Comparison of ENCODE assay signal across 1 fruit fly cellular context in genomic region chr3R:15243452-15243851, dm6.
TF ChIP-seq lines count a peak whose summit lies in the region.

No protein-coding gene starts in this region.

TF ChIP-seq in whole organism, embryonic, 481 proteins besides CTCF, POLR2A, EP300 and RAD21 (continued from another document and continues in another):
- TF ChIP-seq CG13894 (tag; optimal IDR thresholded peaks at IDR 0.05; lab: Kevin White, UChicago): peak; percentile 10
- TF ChIP-seq Stat92E (GFP tag; optimal IDR thresholded peaks at IDR 0.05; lab: Kevin White, UChicago): no peak
- TF ChIP-seq CG15514 (GFP tag; optimal IDR thresholded peaks at IDR 0.05; lab: Kevin White, UChicago): peak; percentile 9
- no peak for TF ChIP-seq run (tag; optimal IDR thresholded peaks at IDR 0.05; lab: Kevin White, UChicago)
- peak in 1 of 2 experiments; percentile 68 for TF ChIP-seq Hr78 (GFP tag; optimal IDR thresholded peaks at IDR 0.05; lab: Kevin White, UChicago)
- TF ChIP-seq CG6813 (GFP tag; optimal IDR thresholded peaks at IDR 0.05; lab: Kevin White, UChicago): no peak
- no peak for TF ChIP-seq ATbp (GFP tag; optimal IDR thresholded peaks at IDR 0.05; lab: Kevin White, UChicago)
- no peak for TF ChIP-seq bowl (GFP tag; IDR thresholded peaks at IDR 0.05; lab: Robert Waterston, UW)
- TF ChIP-seq GATAe (GFP tag; conservative IDR thresholded peaks at IDR 0.05; lab: Robert Waterston, UW): no peak
- TF ChIP-seq lilli (GFP tag; optimal IDR thresholded peaks at IDR 0.05; lab: Kevin White, UChicago): peak; percentile 30
- peak; percentile 28; the same call in 1 of the 4 replicates for TF ChIP-seq Dll (GFP tag; IDR thresholded peaks at IDR 0.05; lab: Robert Waterston, UW; ENCODE audit: partially characterized antibody)
- TF ChIP-seq CG6254 (GFP tag; optimal IDR thresholded peaks at IDR 0.05; lab: Kevin White, UChicago): no peak
- TF ChIP-seq CG11696 (GFP tag; IDR thresholded peaks at IDR 0.05; lab: Robert Waterston, UW): no peak
- TF ChIP-seq Chrac-16 (GFP tag; optimal IDR thresholded peaks at IDR 0.05; lab: Kevin White, UChicago): no peak
- no peak for TF ChIP-seq Lhr (GFP tag; optimal IDR thresholded peaks at IDR 0.05; lab: Kevin White, UChicago)
- TF ChIP-seq al (GFP tag; IDR thresholded peaks at IDR 0.05; lab: Robert Waterston, UW): no peak
- no peak for TF ChIP-seq Hmr (GFP tag; optimal IDR thresholded peaks at IDR 0.05; lab: Kevin White, UChicago)
- TF ChIP-seq Bgb (GFP tag; IDR thresholded peaks at IDR 0.05; lab: Robert Waterston, UW; ENCODE audit: partially characterized antibody): 0 out of 2 replicates have a peak, but pooled peaks have one; percentile 17
- TF ChIP-seq Spps (tag; optimal IDR thresholded peaks at IDR 0.05; lab: Kevin White, UChicago): no peak
- TF ChIP-seq fru (optimal IDR thresholded peaks at IDR 0.05; lab: Kevin White, UChicago): no peak
- no peak for TF ChIP-seq CG3847 (GFP tag; IDR thresholded peaks at IDR 0.05; lab: Robert Waterston, UW)
- TF ChIP-seq CG10267 (tag; optimal IDR thresholded peaks at IDR 0.05; lab: Kevin White, UChicago): no peak
- TF ChIP-seq Hr39 (optimal IDR thresholded peaks at IDR 0.05; lab: Kevin White, UChicago): no peak
- TF ChIP-seq sim (GFP tag; IDR thresholded peaks at IDR 0.05; lab: Robert Waterston, UW): no peak
- no peak for TF ChIP-seq kay (GFP tag; optimal IDR thresholded peaks at IDR 0.05; lab: Kevin White, UChicago)
- no peak for TF ChIP-seq toy (GFP tag; IDR thresholded peaks at IDR 0.05; lab: Robert Waterston, UW)
- TF ChIP-seq ap (GFP tag; IDR thresholded peaks at IDR 0.05; lab: Robert Waterston, UW): no peak
- no peak for TF ChIP-seq CG13296 (GFP tag; optimal IDR thresholded peaks at IDR 0.05; lab: Kevin White, UChicago)
- peak; percentile 40 for TF ChIP-seq twi (tag; optimal IDR thresholded peaks at IDR 0.05; lab: Kevin White, UChicago)
- TF ChIP-seq esg (GFP tag; conservative IDR thresholded peaks at IDR 0.05; lab: Robert Waterston, UW): no peak
- TF ChIP-seq rib (GFP tag; IDR thresholded peaks at IDR 0.05; lab: Robert Waterston, UW): peak; percentile 78
- no peak for TF ChIP-seq CG6175 (GFP tag; IDR thresholded peaks at IDR 0.05; lab: Robert Waterston, UW)
- no peak for TF ChIP-seq row (GFP tag; IDR thresholded peaks at IDR 0.05; lab: Robert Waterston, UW)
- no peak for TF ChIP-seq lab (GFP tag; optimal IDR thresholded peaks at IDR 0.05; lab: Kevin White, UChicago)
- TF ChIP-seq Myb (GFP tag; optimal IDR thresholded peaks at IDR 0.05; lab: Kevin White, UChicago): no peak
- no peak for TF ChIP-seq CG33213 (GFP tag; optimal IDR thresholded peaks at IDR 0.05; lab: Kevin White, UChicago)
- no peak for TF ChIP-seq CG9215 (GFP tag; IDR thresholded peaks at IDR 0.05; lab: Robert Waterston, UW)
- TF ChIP-seq tx (GFP tag; optimal IDR thresholded peaks at IDR 0.05; lab: Kevin White, UChicago): no peak
- no peak for TF ChIP-seq CG34224 (GFP tag; IDR thresholded peaks at IDR 0.05; lab: Robert Waterston, UW; ENCODE audit: partially characterized antibody)
- peak; percentile 30 for TF ChIP-seq Kr (GFP tag; optimal IDR thresholded peaks at IDR 0.05; lab: Kevin White, UChicago)
- no peak for TF ChIP-seq Xrp1 (GFP tag; IDR thresholded peaks at IDR 0.05; lab: Robert Waterston, UW)
- no peak for TF ChIP-seq ham (GFP tag; IDR thresholded peaks at IDR 0.05; lab: Robert Waterston, UW)
- no peak for TF ChIP-seq CG9817 (tag; optimal IDR thresholded peaks at IDR 0.05; lab: Kevin White, UChicago)
- no peak for TF ChIP-seq CG17612 (GFP tag; IDR thresholded peaks at IDR 0.05; lab: Robert Waterston, UW)
- TF ChIP-seq CG12391 (tag; optimal IDR thresholded peaks at IDR 0.05; lab: Kevin White, UChicago): no peak
- TF ChIP-seq CG10147 (GFP tag; optimal IDR thresholded peaks at IDR 0.05; lab: Kevin White, UChicago): no peak
- TF ChIP-seq Oaz (GFP tag; IDR thresholded peaks at IDR 0.05; lab: Robert Waterston, UW): no peak
- no peak for TF ChIP-seq BEAF-32 (GFP tag; optimal IDR thresholded peaks at IDR 0.05; lab: Kevin White, UChicago)
- no peak for TF ChIP-seq unpg (GFP tag; optimal IDR thresholded peaks at IDR 0.05; lab: Kevin White, UChicago)
- TF ChIP-seq CG5180 (GFP tag; optimal IDR thresholded peaks at IDR 0.05; lab: Kevin White, UChicago): no peak
- no peak for TF ChIP-seq fu2 (GFP tag; optimal IDR thresholded peaks at IDR 0.05; lab: Kevin White, UChicago)
- no peak for TF ChIP-seq bab2 (GFP tag; optimal IDR thresholded peaks at IDR 0.05; lab: Kevin White, UChicago)
- TF ChIP-seq CG2712 (tag; optimal IDR thresholded peaks at IDR 0.05; lab: Kevin White, UChicago): no peak
- TF ChIP-seq Antp (GFP tag; optimal IDR thresholded peaks at IDR 0.05; lab: Kevin White, UChicago): no peak
- peak; percentile 81 for TF ChIP-seq Ets65A (GFP tag; lab: Kevin White, UChicago)
- no peak for TF ChIP-seq prd (optimal IDR thresholded peaks at IDR 0.05; lab: Kevin White, UChicago)
- no peak for TF ChIP-seq prd (GFP tag; IDR thresholded peaks at IDR 0.05; lab: Robert Waterston, UW)
- TF ChIP-seq sna (GFP tag; IDR thresholded peaks at IDR 0.05; lab: Robert Waterston, UW; ENCODE audit: partially characterized antibody): no peak
- TF ChIP-seq CG15696 (tag; optimal IDR thresholded peaks at IDR 0.05; lab: Kevin White, UChicago): no peak
- no peak for TF ChIP-seq Doc2 (GFP tag; IDR thresholded peaks at IDR 0.05; lab: Robert Waterston, UW)
- TF ChIP-seq CG2678 (tag; optimal IDR thresholded peaks at IDR 0.05; lab: Kevin White, UChicago): no peak
- TF ChIP-seq CG17328 (GFP tag; IDR thresholded peaks at IDR 0.05; lab: Robert Waterston, UW): no peak
- TF ChIP-seq CG7963 (GFP tag; IDR thresholded peaks at IDR 0.05; lab: Robert Waterston, UW; ENCODE audit: partially characterized antibody): no peak
- TF ChIP-seq CG14860 (GFP tag; IDR thresholded peaks at IDR 0.05; lab: Robert Waterston, UW; ENCODE audit: partially characterized antibody): no peak
- TF ChIP-seq slou (GFP tag; optimal IDR thresholded peaks at IDR 0.05; lab: Kevin White, UChicago): no peak
- TF ChIP-seq da (GFP tag; optimal IDR thresholded peaks at IDR 0.05; lab: Kevin White, UChicago): no peak
- no peak for TF ChIP-seq pho (GFP tag; optimal IDR thresholded peaks at IDR 0.05; lab: Kevin White, UChicago)
- TF ChIP-seq CG7786 (GFP tag; optimal IDR thresholded peaks at IDR 0.05; lab: Kevin White, UChicago): no peak
- no peak for TF ChIP-seq HHEX (GFP tag; optimal IDR thresholded peaks at IDR 0.05; lab: Kevin White, UChicago)
- TF ChIP-seq nom (GFP tag; optimal IDR thresholded peaks at IDR 0.05; lab: Kevin White, UChicago): no peak
- no peak for TF ChIP-seq grn (GFP tag; optimal IDR thresholded peaks at IDR 0.05; lab: Kevin White, UChicago)
- TF ChIP-seq sima (GFP tag; optimal IDR thresholded peaks at IDR 0.05; lab: Kevin White, UChicago): no peak
- TF ChIP-seq Mes4 (GFP tag; optimal IDR thresholded peaks at IDR 0.05; lab: Kevin White, UChicago): no peak
- no peak for TF ChIP-seq Lpt (GFP tag; optimal IDR thresholded peaks at IDR 0.05; lab: Kevin White, UChicago)
- TF ChIP-seq Dref (GFP tag; IDR thresholded peaks at IDR 0.05; lab: Robert Waterston, UW): no peak
- no peak for TF ChIP-seq CG10209 (GFP tag; optimal IDR thresholded peaks at IDR 0.05; lab: Kevin White, UChicago)
- no peak for TF ChIP-seq gt (GFP tag; IDR thresholded peaks at IDR 0.05; lab: Robert Waterston, UW)
- no peak for TF ChIP-seq H2.0 (GFP tag; IDR thresholded peaks at IDR 0.05; lab: Robert Waterston, UW)
- no peak for TF ChIP-seq insv (GFP tag; optimal IDR thresholded peaks at IDR 0.05; lab: Kevin White, UChicago)
- no peak for TF ChIP-seq maf-S (GFP tag; optimal IDR thresholded peaks at IDR 0.05; lab: Kevin White, UChicago)
- TF ChIP-seq oc (tag; optimal IDR thresholded peaks at IDR 0.05; lab: Kevin White, UChicago): peak; percentile 25
- TF ChIP-seq ERR (GFP tag; optimal IDR thresholded peaks at IDR 0.05; lab: Kevin White, UChicago): no peak
- no peak for TF ChIP-seq CG17802 (tag; optimal IDR thresholded peaks at IDR 0.05; lab: Kevin White, UChicago)
- no peak for TF ChIP-seq ranshi (GFP tag; IDR thresholded peaks at IDR 0.05; lab: Robert Waterston, UW)
- TF ChIP-seq lbe (GFP tag; optimal IDR thresholded peaks at IDR 0.05; lab: Kevin White, UChicago): peak; percentile 30
- TF ChIP-seq inv (GFP tag; IDR thresholded peaks at IDR 0.05; lab: Robert Waterston, UW; ENCODE audit: partially characterized antibody): no peak
- TF ChIP-seq CG15011 (GFP tag; optimal IDR thresholded peaks at IDR 0.05; lab: Kevin White, UChicago): no peak
- no peak for TF ChIP-seq danr (GFP tag; IDR thresholded peaks at IDR 0.05; lab: Robert Waterston, UW)
- TF ChIP-seq Rx (GFP tag; IDR thresholded peaks at IDR 0.05; lab: Robert Waterston, UW): no peak
- TF ChIP-seq fd102C (GFP tag; optimal IDR thresholded peaks at IDR 0.05; lab: Kevin White, UChicago): no peak
- TF ChIP-seq gce (GFP tag; IDR thresholded peaks at IDR 0.05; lab: Robert Waterston, UW): no peak
- TF ChIP-seq dmrt99B (tag; optimal IDR thresholded peaks at IDR 0.05; lab: Kevin White, UChicago): no peak
- TF ChIP-seq CG4820 (GFP tag; optimal IDR thresholded peaks at IDR 0.05; lab: Kevin White, UChicago): no peak
- no peak for TF ChIP-seq org-1 (GFP tag; optimal IDR thresholded peaks at IDR 0.05; lab: Kevin White, UChicago)
- TF ChIP-seq CG6689 (GFP tag; IDR thresholded peaks at IDR 0.05; lab: Robert Waterston, UW): no peak
- TF ChIP-seq CG3838 (GFP tag; optimal IDR thresholded peaks at IDR 0.05; lab: Kevin White, UChicago): no peak
- no peak for TF ChIP-seq CoRest (tag; optimal IDR thresholded peaks at IDR 0.05; lab: Kevin White, UChicago)
- no peak for TF ChIP-seq Abd-B (GFP tag; optimal IDR thresholded peaks at IDR 0.05; lab: Kevin White, UChicago)
- no peak for TF ChIP-seq E2f1 (GFP tag; IDR thresholded peaks at IDR 0.05; lab: Robert Waterston, UW)
- no peak for TF ChIP-seq dan (GFP tag; IDR thresholded peaks at IDR 0.05; lab: Robert Waterston, UW)
- TF ChIP-seq zfh2 (GFP tag; optimal IDR thresholded peaks at IDR 0.05; lab: Kevin White, UChicago): no peak
- TF ChIP-seq CG18011 (GFP tag; optimal IDR thresholded peaks at IDR 0.05; lab: Kevin White, UChicago): no peak
- TF ChIP-seq CG15479 (GFP tag; optimal IDR thresholded peaks at IDR 0.05; lab: Kevin White, UChicago): peak; percentile 82
- no peak for TF ChIP-seq CG1602 (GFP tag; optimal IDR thresholded peaks at IDR 0.05; lab: Kevin White, UChicago)
- TF ChIP-seq Meics (GFP tag; optimal IDR thresholded peaks at IDR 0.05; lab: Kevin White, UChicago): no peak
- peak; percentile 41 for TF ChIP-seq CG12769 (tag; optimal IDR thresholded peaks at IDR 0.05; lab: Kevin White, UChicago)
- no peak for TF ChIP-seq CG2875 (GFP tag; optimal IDR thresholded peaks at IDR 0.05; lab: Kevin White, UChicago)
- no peak for TF ChIP-seq onecut (GFP tag; IDR thresholded peaks at IDR 0.05; lab: Robert Waterston, UW)
- TF ChIP-seq CG6272 (GFP tag; IDR thresholded peaks at IDR 0.05; lab: Robert Waterston, UW): no peak
- TF ChIP-seq Fer2 (tag; optimal IDR thresholded peaks at IDR 0.05; lab: Kevin White, UChicago): no peak
- no peak for TF ChIP-seq hb (GFP tag; IDR thresholded peaks at IDR 0.05; lab: Robert Waterston, UW; ENCODE audit: partially characterized antibody)
- TF ChIP-seq CG4707 (GFP tag; optimal IDR thresholded peaks at IDR 0.05; lab: Kevin White, UChicago): no peak
- TF ChIP-seq schlank (tag; optimal IDR thresholded peaks at IDR 0.05; lab: Kevin White, UChicago): no peak
- no peak for TF ChIP-seq gsb (GFP tag; IDR thresholded peaks at IDR 0.05; lab: Robert Waterston, UW)
- no peak for TF ChIP-seq CG11560 (tag; IDR thresholded peaks at IDR 0.05; lab: Robert Waterston, UW)
- TF ChIP-seq sr (GFP tag; IDR thresholded peaks at IDR 0.05; lab: Robert Waterston, UW): no peak
- TF ChIP-seq HLH3B (GFP tag; IDR thresholded peaks at IDR 0.05; lab: Robert Waterston, UW): no peak
- TF ChIP-seq Ptx1 (GFP tag; IDR thresholded peaks at IDR 0.05; lab: Robert Waterston, UW): no peak
- TF ChIP-seq CG7556 (GFP tag; optimal IDR thresholded peaks at IDR 0.05; lab: Kevin White, UChicago): no peak
- TF ChIP-seq Taf1 (GFP tag; IDR thresholded peaks at IDR 0.05; lab: Robert Waterston, UW): no peak
- no peak for TF ChIP-seq lmd (GFP tag; IDR thresholded peaks at IDR 0.05; lab: Robert Waterston, UW)
- no peak for TF ChIP-seq CG16779 (GFP tag; IDR thresholded peaks at IDR 0.05; lab: Robert Waterston, UW)
- no peak for TF ChIP-seq ttk (GFP tag; IDR thresholded peaks at IDR 0.05; lab: Robert Waterston, UW)
- TF ChIP-seq CG4360 (GFP tag; IDR thresholded peaks at IDR 0.05; lab: Robert Waterston, UW): no peak
- no peak for TF ChIP-seq tna (GFP tag; IDR thresholded peaks at IDR 0.05; lab: Robert Waterston, UW; ENCODE audit: partially characterized antibody)
- TF ChIP-seq Pdp1 (GFP tag; optimal IDR thresholded peaks at IDR 0.05; lab: Kevin White, UChicago): no peak
- no peak for TF ChIP-seq CG8290 (GFP tag; optimal IDR thresholded peaks at IDR 0.05; lab: Kevin White, UChicago)
- peak in 1 of 2 experiments; percentile 29 for TF ChIP-seq CG8290 (tag; optimal IDR thresholded peaks at IDR 0.05; lab: Kevin White, UChicago)
- no peak for TF ChIP-seq CkIIα-i1 (GFP tag; IDR thresholded peaks at IDR 0.05; lab: Robert Waterston, UW)
- TF ChIP-seq exex (tag; optimal IDR thresholded peaks at IDR 0.05; lab: Kevin White, UChicago): no peak
- TF ChIP-seq Hand (GFP tag; optimal IDR thresholded peaks at IDR 0.05; lab: Kevin White, UChicago): no peak
- TF ChIP-seq D19B (GFP tag; optimal IDR thresholded peaks at IDR 0.05; lab: Kevin White, UChicago): no peak
- TF ChIP-seq croc (GFP tag; conservative IDR thresholded peaks at IDR 0.05; lab: Robert Waterston, UW): no peak
- TF ChIP-seq CG1233 (GFP tag; optimal IDR thresholded peaks at IDR 0.05; lab: Kevin White, UChicago): no peak
- TF ChIP-seq H15 (GFP tag; IDR thresholded peaks at IDR 0.05; lab: Robert Waterston, UW): no peak
- TF ChIP-seq CG18764 (GFP tag; optimal IDR thresholded peaks at IDR 0.05; lab: Kevin White, UChicago): no peak
- no peak for TF ChIP-seq jing (GFP tag; optimal IDR thresholded peaks at IDR 0.05; lab: Kevin White, UChicago)
- TF ChIP-seq Atf-2 (GFP tag; optimal IDR thresholded peaks at IDR 0.05; lab: Kevin White, UChicago): no peak
- TF ChIP-seq CG12942 (GFP tag; optimal IDR thresholded peaks at IDR 0.05; lab: Kevin White, UChicago): no peak
- TF ChIP-seq amos (GFP tag; IDR thresholded peaks at IDR 0.05; lab: Robert Waterston, UW; ENCODE audit: partially characterized antibody): peak; percentile 36; the same call in 1 of the 2 replicates
- TF ChIP-seq Scr (GFP tag; IDR thresholded peaks at IDR 0.05; lab: Robert Waterston, UW; ENCODE audit: partially characterized antibody): no peak
